Worm (Caenorhabditis elegans): ENCODE results near the gene npp-22.

The npp-22 gene

DNA sequence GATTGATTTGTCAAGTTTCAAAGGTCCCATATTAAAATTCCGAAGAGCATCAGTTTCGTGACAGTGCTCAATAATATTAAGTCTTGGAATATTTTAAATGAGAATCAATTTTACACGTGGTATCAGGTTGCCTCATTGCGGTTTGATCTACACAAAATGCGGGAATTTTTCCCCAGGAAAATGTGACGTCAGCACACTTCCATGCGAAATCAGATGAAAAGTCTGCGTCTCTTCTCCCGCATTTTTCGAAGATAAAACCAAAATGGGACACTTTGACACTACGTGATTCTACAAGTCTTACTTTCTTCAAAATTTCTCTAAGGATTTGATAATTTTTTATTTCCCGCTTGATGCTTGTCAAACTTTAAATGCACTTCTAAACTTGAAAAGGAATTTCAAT lies 10.4 kb downstream of the npp-22 start:
- no peak for TF ChIP-seq atf-7 (tag; optimal IDR thresholded peaks at IDR 0.05)
- TF ChIP-seq T26A5.8 (tag; optimal IDR thresholded peaks at IDR 0.05): no peak
- no peak for TF ChIP-seq lin-54 (GFP tag; optimal IDR thresholded peaks at IDR 0.05)
- no peak for TF ChIP-seq ceh-27 (GFP tag; optimal IDR thresholded peaks at IDR 0.05)
- TF ChIP-seq ceh-79 (tag; optimal IDR thresholded peaks at IDR 0.05): no peak
- TF ChIP-seq snpc-1.1 (tag; optimal IDR thresholded peaks at IDR 0.05; ENCODE audit: insufficient read depth): no peak
- TF ChIP-seq B0035.1 (tag; optimal IDR thresholded peaks at IDR 0.05): no peak
- no peak for TF ChIP-seq D2030.7 (GFP tag; IDR thresholded peaks at IDR 0.05)
- no peak for TF ChIP-seq madf-8 (GFP tag; conservative IDR thresholded peaks at IDR 0.05)
- TF ChIP-seq F49E8.2 (tag; optimal IDR thresholded peaks at IDR 0.05; ENCODE audit: insufficient read depth): no peak
- TF ChIP-seq B0261.1 (tag; optimal IDR thresholded peaks at IDR 0.05): no peak
- no peak for TF ChIP-seq madf-10 (tag; optimal IDR thresholded peaks at IDR 0.05)
- TF ChIP-seq athp-1 (tag; optimal IDR thresholded peaks at IDR 0.05): no peak
- TF ChIP-seq C06A6.2 (GFP tag; conservative IDR thresholded peaks at IDR 0.05): no peak
- no peak for TF ChIP-seq ztf-22 (GFP tag; optimal IDR thresholded peaks at IDR 0.05)
- no peak for TF ChIP-seq snpc-3.4 (tag; optimal IDR thresholded peaks at IDR 0.05)
- TF ChIP-seq hrde-1 (tag; optimal IDR thresholded peaks at IDR 0.05; ENCODE audit: borderline replicate concordance): no peak
- no peak for TF ChIP-seq hmg-1.2 (GFP tag; IDR thresholded peaks at IDR 0.05)

DNA sequence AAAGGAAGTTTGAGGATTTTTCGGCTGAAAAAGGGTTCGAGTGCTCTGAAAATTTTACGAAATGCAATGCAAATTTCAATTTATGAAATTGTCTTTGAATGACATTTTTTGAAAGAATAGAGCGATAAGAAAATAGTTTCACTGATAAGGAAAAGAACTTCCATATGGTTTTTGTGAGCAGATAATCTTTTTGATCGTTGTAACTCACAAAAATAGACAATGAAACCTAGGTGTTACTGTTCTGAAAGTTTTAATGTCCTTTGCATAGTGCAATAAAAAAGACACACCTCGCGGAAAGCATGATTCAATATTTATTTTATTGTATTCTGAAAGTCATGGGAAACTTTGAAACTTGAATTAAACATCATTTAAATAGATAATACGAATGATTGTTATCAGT lies 16.3 kb downstream of the npp-22 start:
- TF ChIP-seq unc-130 (GFP tag; optimal IDR thresholded peaks at IDR 0.05) (no peak), nhr-80 (tag; optimal IDR thresholded peaks at IDR 0.05) (peak; percentile 59)

DNA sequence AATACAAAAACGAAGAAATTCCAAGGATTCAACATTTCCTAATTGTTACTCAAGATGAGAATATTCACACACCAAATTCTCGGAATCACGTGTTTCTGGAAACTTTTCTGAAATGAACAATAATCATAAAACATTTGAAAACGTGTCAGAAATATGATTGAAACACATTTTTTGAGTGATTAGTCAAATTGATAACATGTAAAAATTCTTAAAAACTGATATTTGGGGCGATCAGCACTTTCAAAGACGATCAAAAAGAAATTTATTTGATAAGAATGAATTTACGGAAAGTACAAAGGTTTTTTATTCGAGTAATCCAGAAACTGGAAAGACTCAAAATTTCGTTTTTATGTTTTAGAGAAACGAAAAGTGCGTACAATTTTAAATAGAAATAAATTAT lies 17.5 kb downstream of the npp-22 start, which contains the start of gene tre-3:
Gene tre-3 (minus strand): TSS at position 107 of the 400 bp plus-strand sequence.
- no peak for TF ChIP-seq K11D2.4 (GFP tag; IDR thresholded peaks at IDR 0.05)
- no peak for TF ChIP-seq egl-44 (GFP tag; IDR thresholded peaks at IDR 0.05)
- TF ChIP-seq nhr-80 (tag; optimal IDR thresholded peaks at IDR 0.05): peak; percentile 50
- no peak for TF ChIP-seq zim-3 (tag; optimal IDR thresholded peaks at IDR 0.05)
- no peak for TF ChIP-seq F22D6.2 (tag; optimal IDR thresholded peaks at IDR 0.05)

DNA sequence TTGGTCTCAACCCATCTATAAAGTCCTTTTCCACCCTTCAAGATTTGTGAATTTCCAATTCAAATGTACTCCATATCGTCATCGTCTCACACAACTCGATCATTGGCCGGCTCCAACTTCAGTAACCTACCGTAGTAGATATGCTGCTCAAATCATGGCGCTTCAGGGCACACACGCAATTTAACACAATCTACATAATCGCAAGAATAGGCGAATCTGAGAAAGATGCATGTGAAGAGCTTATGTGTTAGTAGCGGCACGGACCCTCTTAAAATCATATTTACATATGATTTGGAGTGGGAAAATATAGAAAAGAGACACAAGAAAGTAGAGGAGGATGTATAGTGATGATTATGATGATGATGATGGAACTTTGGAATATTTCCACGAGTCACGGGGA lies 21.5 kb downstream of the npp-22 start:
- TF ChIP-seq die-1 (tag; optimal IDR thresholded peaks at IDR 0.05) (no peak), repo-1 (tag; optimal IDR thresholded peaks at IDR 0.05) (no peak), let-526 (GFP tag; IDR thresholded peaks at IDR 0.05) (no peak), sea-2 (GFP tag; IDR thresholded peaks at IDR 0.05) (no peak), hsf-1 (GFP tag; IDR thresholded peaks at IDR 0.05) (no peak), ceh-27 (GFP tag; optimal IDR thresholded peaks at IDR 0.05) (peak; percentile 12)

DNA sequence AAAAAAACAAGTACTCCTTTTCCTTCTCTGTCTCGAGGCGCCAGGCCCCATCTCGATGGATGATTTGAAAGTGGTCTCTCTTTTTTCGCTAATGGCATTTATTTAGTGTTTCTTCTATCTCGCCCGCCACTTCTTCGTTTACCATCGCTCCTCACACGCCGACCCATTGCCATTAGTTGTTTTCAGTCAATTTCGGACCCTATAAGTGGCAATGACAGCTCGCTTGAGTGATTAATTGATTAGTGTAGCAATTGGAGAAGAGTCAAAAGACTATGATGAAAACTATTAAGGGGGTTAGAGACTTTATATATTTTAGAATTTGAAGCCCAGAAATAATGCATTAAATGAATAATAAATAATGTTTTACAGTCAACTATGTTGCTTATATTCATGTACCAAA lies 26.9 kb downstream of the npp-22 start:
- no peak for TF ChIP-seq sdz-38 (tag; optimal IDR thresholded peaks at IDR 0.05)
- no peak for TF ChIP-seq zim-3 (tag; optimal IDR thresholded peaks at IDR 0.05)
- TF ChIP-seq ceh-58 (GFP tag; IDR thresholded peaks at IDR 0.05): no peak
- TF ChIP-seq atf-7 (tag; optimal IDR thresholded peaks at IDR 0.05): no peak

DNA sequence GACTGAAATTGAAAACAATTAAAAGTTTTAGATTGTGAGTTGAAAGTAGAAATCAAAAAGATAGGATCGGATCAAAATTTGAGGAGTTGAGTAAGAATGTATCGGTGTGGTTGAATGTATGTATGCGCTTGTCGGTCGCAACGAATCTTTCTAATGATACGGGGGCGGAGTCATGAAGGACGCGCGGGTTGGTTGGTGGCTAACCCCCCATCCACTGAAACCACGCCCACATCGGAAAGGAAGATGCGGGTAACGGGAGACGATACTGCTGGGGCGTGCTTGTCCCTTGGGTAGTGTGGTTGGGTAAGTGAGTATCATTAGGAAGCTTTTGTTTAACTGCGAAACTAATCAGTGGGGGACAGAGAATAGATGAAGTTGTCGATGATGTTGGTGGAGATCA lies 27.9 kb downstream of the npp-22 start, which contains the start of gene ceh-32:
Gene ceh-32 (minus strand): TSS at position 2 of the 400 bp plus-strand sequence.
- no peak for TF ChIP-seq ceh-91 (GFP tag; IDR thresholded peaks at IDR 0.05)
- TF ChIP-seq F33H1.4 (GFP tag; IDR thresholded peaks at IDR 0.05): no peak
- TF ChIP-seq unc-62 (GFP tag; optimal IDR thresholded peaks at IDR 0.05): no peak
- no peak for TF ChIP-seq madf-8 (GFP tag; conservative IDR thresholded peaks at IDR 0.05)
- TF ChIP-seq B0261.1 (tag; optimal IDR thresholded peaks at IDR 0.05): no peak
- no peak for TF ChIP-seq F55B11.4 (tag; optimal IDR thresholded peaks at IDR 0.05; ENCODE audit: borderline replicate concordance, insufficient read depth)
- no peak for TF ChIP-seq T07F8.4 (tag; optimal IDR thresholded peaks at IDR 0.05)

Data from whole organism, young adult.